Worm (Caenorhabditis elegans): ENCODE measurements around the gene C02F5.3.

C02F5.3 gene

DNA sequence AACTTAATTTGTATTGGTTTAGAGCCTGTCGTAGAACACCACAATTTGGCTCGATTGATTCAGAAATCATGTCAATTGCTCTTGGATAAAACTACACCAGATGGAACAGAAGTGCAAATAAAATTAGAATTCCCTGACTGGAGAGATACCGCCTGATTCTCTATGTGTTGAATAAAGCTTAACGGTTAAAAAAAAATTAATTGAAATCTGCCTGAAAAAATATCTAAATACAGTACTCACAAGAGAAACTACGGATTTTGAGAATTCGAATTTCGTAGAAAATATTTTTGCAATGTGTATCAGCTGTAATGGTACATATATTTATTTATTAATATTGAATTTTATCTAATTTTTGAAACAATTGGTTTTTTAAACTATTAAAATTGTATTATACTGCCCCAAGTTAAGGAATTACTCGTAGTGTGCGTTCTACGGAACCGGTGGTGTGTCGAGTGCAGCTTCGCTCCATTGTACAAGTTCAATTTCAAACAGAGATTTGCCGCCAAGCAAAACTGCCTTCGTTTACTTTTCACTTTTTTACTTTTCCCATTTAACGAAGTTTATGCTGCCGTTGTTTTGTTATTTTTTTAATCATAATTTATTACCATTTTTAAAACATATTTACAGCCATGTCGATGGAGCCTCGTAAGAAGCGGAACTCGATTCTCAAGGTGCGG, 4.5 kb downstream of the C02F5.3 start, which contains the start of gene knl-1:
TSS of gene knl-1 (plus strand) at position 626 of the 677 bp plus-strand sequence.
- no peak for TF ChIP-seq ceh-83 (GFP tag; optimal IDR thresholded peaks at IDR 0.05)
- no peak for TF ChIP-seq blmp-1 (tag; optimal IDR thresholded peaks at IDR 0.05)
- TF ChIP-seq elt-1 (tag; optimal IDR thresholded peaks at IDR 0.05; ENCODE audit: borderline replicate concordance, insufficient read depth), result no peak
- TF ChIP-seq cnd-1 (tag; optimal IDR thresholded peaks at IDR 0.05), result peak; percentile 59
- peak; percentile 58 for TF ChIP-seq nhr-237 (tag; optimal IDR thresholded peaks at IDR 0.05)
- no peak for TF ChIP-seq elt-3 (tag; optimal IDR thresholded peaks at IDR 0.05)
- TF ChIP-seq flh-1 (GFP tag; optimal IDR thresholded peaks at IDR 0.05), result no peak
- TF ChIP-seq hlh-1 (tag; optimal IDR thresholded peaks at IDR 0.05), result peak; percentile 12
- TF ChIP-seq ceh-39 (tag; optimal IDR thresholded peaks at IDR 0.05), result no peak
- TF ChIP-seq mab-5 (tag; optimal IDR thresholded peaks at IDR 0.05), result no peak
- TF ChIP-seq unc-62 (GFP tag; optimal IDR thresholded peaks at IDR 0.05), result no peak
- no peak for TF ChIP-seq ham-2 (GFP tag; optimal IDR thresholded peaks at IDR 0.05)
- TF ChIP-seq mls-2 (tag; optimal IDR thresholded peaks at IDR 0.05), result no peak
- no peak for TF ChIP-seq unc-120 (tag; optimal IDR thresholded peaks at IDR 0.05; ENCODE audit: poor library complexity, severe bottlenecking)
- no peak for TF ChIP-seq nhr-12 (tag; optimal IDR thresholded peaks at IDR 0.05)
- no peak for TF ChIP-seq lin-32 (GFP tag; optimal IDR thresholded peaks at IDR 0.05)
- peak; percentile 30 for TF ChIP-seq drap-1 (GFP tag; optimal IDR thresholded peaks at IDR 0.05)
- peak; percentile 19 for TF ChIP-seq bed-3 (GFP tag; optimal IDR thresholded peaks at IDR 0.05)
- no peak for TF ChIP-seq nhr-76 (tag; optimal IDR thresholded peaks at IDR 0.05)
- no peak for TF ChIP-seq tbx-8 (GFP tag; optimal IDR thresholded peaks at IDR 0.05)
- TF ChIP-seq ceh-43 (GFP tag; optimal IDR thresholded peaks at IDR 0.05), result no peak
- TF ChIP-seq mep-1 (tag; optimal IDR thresholded peaks at IDR 0.05), result peak; percentile 68
- no peak for TF ChIP-seq sptf-1 (tag; optimal IDR thresholded peaks at IDR 0.05)
- TF ChIP-seq ces-1 (GFP tag; optimal IDR thresholded peaks at IDR 0.05), result peak; percentile 42
- peak; percentile 80 for TF ChIP-seq lsy-2 (tag; optimal IDR thresholded peaks at IDR 0.05)
- TF ChIP-seq unc-39 (tag; optimal IDR thresholded peaks at IDR 0.05), result no peak
- TF ChIP-seq lin-13 (tag; optimal IDR thresholded peaks at IDR 0.05), result peak; percentile 83
- no peak for TF ChIP-seq zip-8 (tag; optimal IDR thresholded peaks at IDR 0.05)
- no peak for TF ChIP-seq snpc-4 (tag; optimal IDR thresholded peaks at IDR 0.05)
- TF ChIP-seq nhr-28 (tag; optimal IDR thresholded peaks at IDR 0.05), result no peak
- TF ChIP-seq nhr-2 (tag; optimal IDR thresholded peaks at IDR 0.05), result no peak
- peak; percentile 18 for TF ChIP-seq sem-2 (GFP tag; optimal IDR thresholded peaks at IDR 0.05)
- TF ChIP-seq ztf-11 (tag; optimal IDR thresholded peaks at IDR 0.05), result no peak
- TF ChIP-seq M03D4.4 (tag; optimal IDR thresholded peaks at IDR 0.05), result no peak
- peak; percentile 32 for TF ChIP-seq pha-4 (tag; optimal IDR thresholded peaks at IDR 0.05)

DNA sequence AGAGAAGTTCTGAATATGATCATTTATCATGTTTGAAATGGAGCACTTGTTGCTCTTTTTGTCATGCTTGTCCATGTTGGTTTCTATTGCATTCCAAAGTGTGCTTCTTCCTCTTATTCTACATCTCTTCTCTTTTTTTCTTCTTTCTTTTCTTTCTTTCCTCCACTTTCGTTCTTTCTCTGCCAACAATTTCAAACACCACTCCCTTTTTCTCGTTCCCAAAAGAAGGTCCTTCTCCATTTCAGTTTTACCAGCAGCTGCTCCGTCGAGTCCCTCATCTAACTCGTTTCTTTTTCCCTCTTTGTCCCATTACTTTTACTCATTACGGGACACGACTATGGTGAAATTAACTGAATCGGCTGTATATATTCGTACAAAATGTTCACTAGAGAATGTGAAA, 9.2 kb downstream of the C02F5.3 start, which contains the start of gene F09G8.5:
TSS of gene F09G8.5 (plus strand) at position 38 of the 400 bp plus-strand sequence.
- TF ChIP-seq lsy-2 (tag; optimal IDR thresholded peaks at IDR 0.05) (no peak), hlh-1 (tag; optimal IDR thresholded peaks at IDR 0.05) (no peak), nhr-28 (tag; optimal IDR thresholded peaks at IDR 0.05) (no peak), lin-13 (tag; optimal IDR thresholded peaks at IDR 0.05) (no peak), ham-2 (GFP tag; optimal IDR thresholded peaks at IDR 0.05) (no peak), snpc-4 (tag; optimal IDR thresholded peaks at IDR 0.05) (no peak), ceh-43 (GFP tag; optimal IDR thresholded peaks at IDR 0.05) (no peak), nhr-12 (tag; optimal IDR thresholded peaks at IDR 0.05) (no peak), nhr-2 (tag; optimal IDR thresholded peaks at IDR 0.05) (no peak), mab-5 (tag; optimal IDR thresholded peaks at IDR 0.05) (no peak), elt-1 (tag; optimal IDR thresholded peaks at IDR 0.05; ENCODE audit: borderline replicate concordance, insufficient read depth) (no peak), ceh-39 (tag; optimal IDR thresholded peaks at IDR 0.05) (no peak), nhr-237 (tag; optimal IDR thresholded peaks at IDR 0.05) (no peak), ceh-83 (GFP tag; optimal IDR thresholded peaks at IDR 0.05) (no peak)

DNA sequence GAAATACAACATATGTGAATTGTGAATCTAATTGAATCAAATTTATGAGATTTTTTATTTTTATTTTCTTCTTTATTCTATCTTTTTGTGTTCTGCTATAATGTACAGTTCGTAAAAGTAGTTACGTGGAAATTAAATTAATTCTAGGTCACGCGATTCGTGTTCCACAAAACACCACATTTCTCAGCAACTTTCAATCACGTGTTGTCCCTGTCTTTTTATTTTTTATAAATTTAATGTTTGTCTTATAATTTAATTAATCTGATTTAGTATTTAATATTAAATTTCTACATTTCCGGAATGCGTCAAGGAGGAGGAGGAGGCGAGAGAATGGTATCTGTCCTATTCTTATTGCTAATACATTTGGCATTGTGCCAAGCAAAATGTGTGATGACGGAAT, 12.4 kb downstream of the C02F5.3 start, which contains the start of gene ncr-2:
TSS of gene ncr-2 (plus strand) at position 301 of the 400 bp plus-strand sequence.
- no peak for TF ChIP-seq pha-4 (tag; optimal IDR thresholded peaks at IDR 0.05)
